Worm (Caenorhabditis elegans) whole organism, late embryonic: ENCODE data around the gene C30H6.8.

Experiments
- C08G9.2 ChIP-seq: sonication (generic microtip); optimal IDR thresholded peaks from 2 replicates; lab custom pipeline; 2016; ENCODE audit warnings: mild to moderate bottlenecking, missing genetic modification characterization, moderate library complexity, missing compliant biosample characterization
- K02D7.2 ChIP-seq: sonication (generic microtip); optimal IDR thresholded peaks from 2 replicates; lab custom pipeline; 2017; ENCODE audit warnings: mild to moderate bottlenecking, missing genetic modification characterization, missing compliant biosample characterization
- Y22D7AL.16 ChIP-seq: sonication (generic microtip); optimal IDR thresholded peaks from 2 replicates; lab custom pipeline; 2016; ENCODE audit warnings: missing genetic modification characterization, missing compliant biosample characterization
- ahr-1 ChIP-seq: sonication (generic microtip); optimal IDR thresholded peaks from 2 replicates; lab custom pipeline; 2016; ENCODE audit warnings: missing genetic modification characterization, missing compliant biosample characterization
- ama-1 ChIP-seq: fragments of 150-350 bp; optimal IDR thresholded peaks from 2 replicates; lab custom pipeline; 2014
- ceh-14 ChIP-seq: sonication (generic microtip); optimal IDR thresholded peaks from 2 replicates; lab custom pipeline; 2016; ENCODE audit warnings: missing genotype, missing genetic modification characterization, missing compliant biosample characterization
- ceh-18 ChIP-seq: sonication (generic microtip); optimal IDR thresholded peaks from 2 replicates; lab custom pipeline; 2016; ENCODE audit warnings: missing genetic modification characterization, missing compliant biosample characterization
- ceh-24 ChIP-seq: sonication (generic microtip); optimal IDR thresholded peaks from 2 replicates; lab custom pipeline; 2016; ENCODE audit warnings: mild to moderate bottlenecking, missing genetic modification characterization, missing compliant biosample characterization
- ceh-31 ChIP-seq: sonication (generic microtip); optimal IDR thresholded peaks from 2 replicates; lab custom pipeline; 2016; ENCODE audit warnings: missing genetic modification characterization, missing compliant biosample characterization
- ceh-45 ChIP-seq: fragments of 200-800 bp; sonication (Bioruptor generic); IDR thresholded peaks from 2 replicates; pipeline ENCODE4 v1.3.6; 2022; ENCODE audit warnings: missing genetic modification reagents, missing genetic modification characterization, missing compliant biosample characterization
- ceh-48 ChIP-seq: sonication (generic microtip); optimal IDR thresholded peaks from 2 replicates; lab custom pipeline; 2016; ENCODE audit warnings: missing genetic modification characterization, inconsistent platforms, missing compliant biosample characterization
- ceh-6 ChIP-seq: fragments of 200-800 bp; sonication (Bioruptor generic); optimal IDR thresholded peaks from 2 replicates; lab custom pipeline; 2018; ENCODE audit warnings: mild to moderate bottlenecking, missing genetic modification characterization, missing compliant biosample characterization
- ceh-9 ChIP-seq: sonication (generic microtip); optimal IDR thresholded peaks from 2 replicates; lab custom pipeline; 2016; ENCODE audit warnings: mild to moderate bottlenecking, missing genetic modification characterization, inconsistent platforms, missing compliant biosample characterization
- elt-2 ChIP-seq: sonication (generic microtip); optimal IDR thresholded peaks from 2 replicates; lab custom pipeline; 2016; ENCODE audit warnings: missing genetic modification reagents, missing genetic modification characterization, missing compliant biosample characterization
- elt-4 ChIP-seq: sonication (generic microtip); optimal IDR thresholded peaks from 2 replicates; lab custom pipeline; 2016; ENCODE audit warnings: missing genetic modification characterization, missing compliant biosample characterization
- eyg-1 ChIP-seq: sonication (generic microtip); optimal IDR thresholded peaks from 2 replicates; lab custom pipeline; 2016; ENCODE audit warnings: missing genotype, missing genetic modification characterization, missing compliant biosample characterization
- fax-1 ChIP-seq: sonication (generic microtip); optimal IDR thresholded peaks from 2 replicates; lab custom pipeline; 2016; ENCODE audit warnings: missing genotype, missing genetic modification characterization, missing compliant biosample characterization
- hlh-13 ChIP-seq: fragments of 200-800 bp; sonication (Bioruptor generic); optimal IDR thresholded peaks from 2 replicates; lab custom pipeline; 2018; ENCODE audit warnings: mild to moderate bottlenecking, missing genetic modification characterization, missing compliant biosample characterization
- hlh-6 ChIP-seq: sonication (generic microtip); optimal IDR thresholded peaks from 2 replicates; lab custom pipeline; 2016; ENCODE audit warnings: missing genotype, missing genetic modification characterization, missing compliant biosample characterization
- nfya-1 ChIP-seq: sonication (generic microtip); optimal IDR thresholded peaks from 2 replicates; lab custom pipeline; 2017; ENCODE audit warnings: missing genetic modification characterization, mild to moderate bottlenecking, missing compliant biosample characterization, antibody characterized with exemption, moderate library complexity
- nhr-11 ChIP-seq: fragments of 150-350 bp; optimal IDR thresholded peaks from 2 replicates; lab custom pipeline; 2014; ENCODE audit warnings: missing biosample characterization, missing genetic modification characterization
- odd-2 ChIP-seq: sonication (generic microtip); optimal IDR thresholded peaks from 2 replicates; lab custom pipeline; 2017; ENCODE audit warnings: antibody characterized with exemption, mild to moderate bottlenecking, missing genetic modification characterization, missing compliant biosample characterization
- pha-4 ChIP-seq: fragments of 150-350 bp; optimal IDR thresholded peaks from 2 replicates; lab custom pipeline; 2018; ENCODE audit warnings: missing biosample characterization, missing genetic modification reagents, missing genetic modification characterization
- pqm-1 ChIP-seq: sonication (generic microtip); optimal IDR thresholded peaks from 2 replicates; lab custom pipeline; 2016; ENCODE audit warnings: missing genetic modification characterization, missing compliant biosample characterization
- pros-1 ChIP-seq: fragments of 150-350 bp; optimal IDR thresholded peaks from 2 replicates; lab custom pipeline; 2014; ENCODE audit warnings: missing biosample characterization, missing genetic modification reagents, missing genetic modification characterization
- rnt-1 ChIP-seq: sonication (generic microtip); optimal IDR thresholded peaks from 2 replicates; lab custom pipeline; 2016; ENCODE audit warnings: missing genetic modification characterization, missing compliant biosample characterization
- sdc-2 ChIP-seq: sonication (generic microtip); optimal IDR thresholded peaks from 2 replicates; lab custom pipeline; 2016; ENCODE audit warnings: missing genotype, missing genetic modification characterization, missing compliant biosample characterization
- sox-4 ChIP-seq: sonication (generic microtip); optimal IDR thresholded peaks from 2 replicates; lab custom pipeline; 2017; ENCODE audit warnings: mild to moderate bottlenecking, missing genetic modification characterization, inconsistent platforms, missing compliant biosample characterization
- syd-9 ChIP-seq: sonication (generic microtip); optimal IDR thresholded peaks from 2 replicates; lab custom pipeline; 2016; ENCODE audit warnings: mild to moderate bottlenecking, missing genetic modification characterization, moderate library complexity, missing compliant biosample characterization
- tbx-2 ChIP-seq: sonication (generic microtip); optimal IDR thresholded peaks from 2 replicates; lab custom pipeline; 2016; ENCODE audit warnings: missing genetic modification characterization, missing compliant biosample characterization
- tbx-7 ChIP-seq: sonication (generic microtip); optimal IDR thresholded peaks from 2 replicates; lab custom pipeline; 2016; ENCODE audit warnings: missing genotype, missing genetic modification characterization, missing compliant biosample characterization
- ttx-3 ChIP-seq: sonication (generic microtip); optimal IDR thresholded peaks from 2 replicates; lab custom pipeline; 2016; ENCODE audit warnings: missing genetic modification reagents, missing genetic modification characterization, missing compliant biosample characterization
- unc-3 ChIP-seq, 2 experiments: fragments of 200-800 bp in 1 of 2; sonication (Bioruptor generic) in 1 of 2; sonication (generic microtip) in 1 of 2; conservative IDR thresholded peaks in 1 of 2; optimal IDR thresholded peaks in 1 of 2; 2 replicates each; pipeline versions ENCODE4 v1.3.6 to Lab custom; 2016 to 2022; ENCODE audit warnings: missing compliant biosample characterization in 2 of 2, missing genetic modification characterization in 2 of 2, missing genetic modification reagents in 1 of 2
- unc-55 ChIP-seq: sonication (generic microtip); optimal IDR thresholded peaks from 2 replicates; lab custom pipeline; 2017; ENCODE audit warnings: missing biosample characterization, missing genetic modification reagents, missing genetic modification characterization
- unc-86 ChIP-seq: sonication (generic microtip); optimal IDR thresholded peaks from 2 replicates; lab custom pipeline; 2016; ENCODE audit warnings: missing genetic modification characterization, missing compliant biosample characterization
- zip-5 ChIP-seq: sonication (generic microtip); optimal IDR thresholded peaks from 2 replicates; lab custom pipeline; 2016; ENCODE audit warnings: missing genetic modification characterization, missing compliant biosample characterization

Gene C30H6.8

DNA sequence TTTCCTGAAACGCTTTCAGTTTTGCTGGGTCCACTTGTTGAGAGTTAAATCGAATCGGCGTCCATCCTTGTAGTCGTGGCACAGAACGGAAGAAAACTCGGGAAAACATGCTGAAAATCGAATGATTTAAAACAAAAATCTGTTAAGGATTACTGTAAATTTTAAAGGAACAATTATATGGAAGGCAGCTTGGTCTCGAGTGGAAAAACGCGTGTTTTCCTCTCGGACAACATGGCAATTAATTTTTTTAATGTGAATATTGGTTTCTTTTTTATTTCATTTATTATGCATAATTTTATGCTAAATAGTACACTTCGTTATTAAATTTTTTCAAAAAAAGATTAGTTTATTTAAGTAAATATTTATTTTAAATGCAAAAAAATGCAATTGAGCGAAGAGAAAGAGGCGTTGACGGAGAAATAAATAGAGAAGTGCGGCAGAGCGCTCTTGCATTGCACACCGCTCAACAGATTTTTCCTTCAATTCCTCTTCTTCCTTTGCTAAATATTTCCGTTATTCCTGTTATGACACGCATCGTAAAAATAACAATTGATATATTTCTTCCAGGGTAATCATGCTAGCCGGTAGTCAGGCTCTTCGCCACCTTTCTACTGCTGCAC, 2.0 kb upstream of the C30H6.8 start, which contains the start of the genes C30H6.9 and dlat-2:
C30H6.9 (minus strand) TSS at position 110 of the 620 bp plus-strand sequence.
dlat-2 (plus strand) TSS at position 566 of the 620 bp plus-strand sequence.
- TF ChIP-seq hlh-13 (GFP tag; lab: Kevin White, UChicago) (no peak), ceh-31 (tag; lab: Kevin White, UChicago) (peak; percentile 31)

DNA sequence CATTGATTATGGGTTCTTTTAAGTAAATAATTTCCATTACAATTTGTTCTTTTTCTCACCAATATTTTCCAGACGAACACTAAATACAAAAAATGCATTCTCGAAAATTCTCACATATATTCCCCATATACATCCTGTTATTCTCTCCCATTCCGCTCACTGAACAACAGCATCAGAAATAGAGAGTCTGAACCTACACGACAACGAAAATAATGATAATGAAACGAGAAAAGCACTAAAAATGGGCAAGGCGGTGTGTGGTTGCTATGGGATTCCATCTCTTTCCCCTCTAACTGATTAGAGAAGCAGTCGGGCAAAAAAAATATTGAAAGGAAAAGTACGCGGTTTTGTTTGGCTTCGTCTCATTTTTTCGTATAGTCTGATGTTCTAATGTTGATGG, 917 bp downstream of the C30H6.8 start, which contains the start of gene C30H6.12:
C30H6.12 (plus strand) TSS at position 301 of the 400 bp plus-strand sequence.
- no peak for TF ChIP-seq ceh-9 (tag; lab: Kevin White, UChicago)
- no peak for TF ChIP-seq fax-1 (tag; lab: Kevin White, UChicago)
- TF ChIP-seq, all 69 proteins: peak for 0

DNA sequence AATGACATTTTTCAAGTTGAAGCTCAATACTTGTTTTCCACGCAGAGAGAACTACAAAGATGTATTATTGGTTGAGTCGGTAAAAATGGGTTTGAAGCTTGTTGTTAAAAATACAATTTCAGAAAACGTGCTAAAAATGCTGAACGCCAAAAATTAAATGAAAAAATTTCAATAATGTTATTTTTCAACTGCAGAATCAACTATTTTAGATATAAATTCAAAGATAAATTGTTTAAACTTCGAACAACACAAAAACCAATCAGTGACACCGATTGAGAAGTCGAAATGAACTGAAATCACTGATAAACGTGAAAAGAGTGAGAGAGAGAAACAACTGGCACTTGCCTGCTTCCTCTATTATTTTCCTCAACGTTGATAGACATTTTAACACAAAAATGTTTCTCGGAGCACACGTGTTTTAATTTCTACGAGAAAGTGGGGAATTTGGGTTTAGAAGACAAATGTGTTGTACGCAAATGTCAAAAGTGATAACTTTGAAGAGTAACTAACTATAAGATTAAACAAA, 5.4 kb downstream of the C30H6.8 start, which contains the start of gene T02D1.8:
T02D1.8 (minus strand) TSS at position 51 of the 526 bp plus-strand sequence.
- TF ChIP-seq ttx-3 (tag; lab: Kevin White, UChicago) (no peak), C08G9.2 (tag; lab: Kevin White, UChicago) (no peak), elt-2 (no peak), ceh-18 (tag; lab: Kevin White, UChicago) (no peak), odd-2 (tag; lab: Kevin White, UChicago) (no peak), Y22D7AL.16 (no peak), K02D7.2 (tag; lab: Kevin White, UChicago) (no peak), eyg-1 (tag; lab: Kevin White, UChicago) (no peak), rnt-1 (no peak), zip-5 (no peak), nfya-1 (tag; lab: Kevin White, UChicago) (no peak), unc-55 (GFP tag; lab: Kevin White, UChicago) (no peak), pqm-1 (tag; lab: Kevin White, UChicago) (no peak), unc-86 (tag; lab: Kevin White, UChicago) (no peak), sox-4 (tag; lab: Kevin White, UChicago) (no peak), ama-1 (lab: Kevin White, UChicago) (no peak), pha-4 (tag; lab: Kevin White, UChicago) (no peak), ceh-45 (no peak), syd-9 (tag; lab: Kevin White, UChicago) (no peak)

DNA sequence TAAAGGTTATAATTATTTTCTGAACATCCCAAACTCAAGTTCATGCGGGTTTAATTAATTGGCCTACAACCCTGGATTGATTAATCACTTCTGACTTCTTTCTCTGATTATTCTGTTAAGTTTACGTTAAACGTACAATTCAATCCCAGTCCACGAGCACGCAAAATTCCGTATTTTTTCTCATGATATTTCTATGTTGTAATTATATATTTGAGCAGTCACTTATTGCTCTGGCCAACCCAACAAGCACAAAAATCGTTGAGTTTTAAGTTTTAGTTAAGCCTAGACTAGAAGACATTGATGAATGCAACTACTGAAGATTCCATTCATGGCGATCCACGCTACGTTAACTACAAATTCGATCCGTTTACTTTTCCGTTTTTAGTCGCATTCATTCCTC, 13.8 kb downstream of the C30H6.8 start, which contains the start of gene sru-15:
sru-15 (plus strand) TSS at position 301 of the 400 bp plus-strand sequence.
- TF ChIP-seq hlh-6 (tag; lab: Kevin White, UChicago), result no peak

DNA sequence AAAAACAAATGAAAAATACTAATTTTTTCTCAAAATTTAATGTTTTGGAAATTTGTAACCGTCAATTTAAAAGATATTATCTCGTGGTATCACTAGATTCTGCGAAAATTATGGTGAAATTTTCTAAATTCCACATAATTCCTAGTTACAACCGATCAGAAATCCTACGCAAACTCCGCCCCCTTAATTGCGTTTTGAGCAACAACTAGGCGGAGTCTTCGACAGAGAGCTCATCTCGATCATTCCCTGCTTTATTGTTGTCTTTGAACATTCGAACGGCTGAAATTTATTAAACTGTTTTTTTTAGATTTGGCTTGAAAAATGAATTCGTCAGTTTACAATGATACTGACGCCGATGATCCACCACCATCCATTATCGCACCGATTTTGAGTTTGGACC, 17.3 kb downstream of the C30H6.8 start, which contains the start of gene T02D1.4:
T02D1.4 (plus strand) TSS at position 301 of the 400 bp plus-strand sequence.
- no peak for TF ChIP-seq ceh-18 (tag; lab: Kevin White, UChicago)
- no peak for TF ChIP-seq nhr-11 (tag; lab: Kevin White, UChicago)
- TF ChIP-seq elt-4, result no peak
- TF ChIP-seq unc-3 (GFP tag; conservative IDR thresholded peaks at IDR 0.05; lab: Robert Waterston, UW), result no peak
- no peak for TF ChIP-seq unc-3 (tag; optimal IDR thresholded peaks at IDR 0.05; lab: Kevin White, UChicago)
- TF ChIP-seq tbx-2, result no peak
- TF ChIP-seq ahr-1, result no peak
- no peak for TF ChIP-seq ceh-31 (tag; lab: Kevin White, UChicago)
- no peak for TF ChIP-seq eyg-1 (tag; lab: Kevin White, UChicago)
- TF ChIP-seq sdc-2 (tag; lab: Kevin White, UChicago), result no peak
- TF ChIP-seq ceh-6, result no peak
- no peak for TF ChIP-seq tbx-7 (tag; lab: Kevin White, UChicago)
- TF ChIP-seq ceh-14 (tag; lab: Kevin White, UChicago), result no peak
- no peak for TF ChIP-seq K02D7.2 (tag; lab: Kevin White, UChicago)
- no peak for TF ChIP-seq pros-1 (tag; lab: Kevin White, UChicago)
- no peak for TF ChIP-seq ceh-9 (tag; lab: Kevin White, UChicago)
- TF ChIP-seq pha-4 (tag; lab: Kevin White, UChicago), result no peak
- TF ChIP-seq ceh-24 (tag; lab: Kevin White, UChicago), result no peak
- TF ChIP-seq Y22D7AL.16, result no peak
- TF ChIP-seq ceh-48 (tag; lab: Kevin White, UChicago), result no peak
- no peak for TF ChIP-seq hlh-13 (GFP tag; lab: Kevin White, UChicago)
- TF ChIP-seq, all 69 proteins: peak for 0
